Worm (Caenorhabditis elegans) whole organism, mixed stage, embryonic: ENCODE measurements around the gene ssq-1.
A peak's percentile ranks its signal among the peaks of the same experiment; 100 is the strongest.

Experiments used
- bed-3 ChIP-seq: fragments of 200-800 bp; sonication (Bioruptor generic); optimal IDR thresholded peaks from 3 replicates; lab custom pipeline; 2018; ENCODE audit warnings: mild to moderate bottlenecking, missing genetic modification characterization, moderate library complexity, missing compliant biosample characterization
- ceh-39 ChIP-seq: fragments of 150-350 bp; optimal IDR thresholded peaks from 2 replicates; lab custom pipeline; 2014; ENCODE audit warnings: missing biosample characterization, missing genetic modification characterization
- ceh-83 ChIP-seq: fragments of 200-800 bp; sonication (Bioruptor generic); optimal IDR thresholded peaks from 2 replicates; lab custom pipeline; 2018; ENCODE audit warnings: mild to moderate bottlenecking, missing genetic modification characterization, missing compliant biosample characterization
- ces-1 ChIP-seq: fragments of 150-350 bp; optimal IDR thresholded peaks from 2 replicates; lab custom pipeline; 2014; ENCODE audit warnings: missing biosample characterization, missing genetic modification reagents, missing genetic modification characterization
- elt-1 ChIP-seq: sonication (generic microtip); optimal IDR thresholded peaks from 2 replicates; lab custom pipeline; 2017; ENCODE audit warnings: missing genetic modification characterization, mild to moderate bottlenecking, missing compliant biosample characterization, antibody characterized with exemption, moderate library complexity, borderline replicate concordance; ENCODE audit not compliant: insufficient read depth
- hlh-1 ChIP-seq: fragments of 150-350 bp; optimal IDR thresholded peaks from 2 replicates; lab custom pipeline; 2014; ENCODE audit warnings: missing biosample characterization, missing genetic modification reagents, missing genetic modification characterization
- lin-32 ChIP-seq: fragments of 200-800 bp; sonication (Bioruptor generic); optimal IDR thresholded peaks from 2 replicates; lab custom pipeline; 2018; ENCODE audit warnings: mild to moderate bottlenecking, missing genetic modification characterization, missing compliant biosample characterization
- nhr-2 ChIP-seq: fragments of 150-350 bp; optimal IDR thresholded peaks from 2 replicates; lab custom pipeline; 2014; ENCODE audit warnings: missing biosample characterization, missing genetic modification characterization
- nhr-237 ChIP-seq: fragments of 150-350 bp; optimal IDR thresholded peaks from 2 replicates; lab custom pipeline; 2014; ENCODE audit warnings: missing biosample characterization, missing genetic modification characterization
- nhr-28 ChIP-seq: fragments of 150-350 bp; optimal IDR thresholded peaks from 2 replicates; lab custom pipeline; 2014; ENCODE audit warnings: missing biosample characterization, missing genetic modification characterization
- pha-4 ChIP-seq: fragments of 150-350 bp; optimal IDR thresholded peaks from 2 replicates; lab custom pipeline; 2018; ENCODE audit warnings: missing biosample characterization, missing genetic modification reagents, missing genetic modification characterization
- sptf-1 ChIP-seq: sonication (generic microtip); optimal IDR thresholded peaks from 2 replicates; lab custom pipeline; 2017; ENCODE audit warnings: mild to moderate bottlenecking, missing genetic modification characterization, moderate library complexity, missing compliant biosample characterization
- tbx-8 ChIP-seq: fragments of 200-800 bp; sonication (Bioruptor generic); optimal IDR thresholded peaks from 2 replicates; lab custom pipeline; 2018; ENCODE audit warnings: mild to moderate bottlenecking, missing genetic modification characterization, moderate library complexity, missing compliant biosample characterization
- unc-120 ChIP-seq: sonication (generic microtip); optimal IDR thresholded peaks from 2 replicates; lab custom pipeline; 2017; ENCODE audit warnings: missing genetic modification characterization, missing compliant biosample characterization; ENCODE audit not compliant: poor library complexity, severe bottlenecking
- unc-62 ChIP-seq: fragments of 150-350 bp; optimal IDR thresholded peaks from 2 replicates; lab custom pipeline; 2014; ENCODE audit warnings: missing biosample characterization, missing genetic modification reagents, missing genetic modification characterization
- ztf-11 ChIP-seq: fragments of 150-350 bp; optimal IDR thresholded peaks from 2 replicates; lab custom pipeline; 2014; ENCODE audit warnings: missing biosample characterization, missing genetic modification characterization

Gene ssq-1

ce11 chrIV:9898712-9899111 is 46.4 kb downstream of the ssq-1 start, which contains the start of gene tbc-3:
tbc-3 (plus strand) TSS chrIV:9899012.
- no peak for TF ChIP-seq ztf-11 (tag; lab: Kevin White, UChicago)
- no peak for TF ChIP-seq nhr-28 (tag; lab: Kevin White, UChicago)
- TF ChIP-seq bed-3 (GFP tag; lab: Kevin White, UChicago) = no peak
- no peak for TF ChIP-seq unc-62 (GFP tag; lab: Kevin White, UChicago)
- TF ChIP-seq nhr-2 (tag; lab: Kevin White, UChicago) = no peak
- TF ChIP-seq tbx-8 (GFP tag; lab: Kevin White, UChicago) = no peak
- TF ChIP-seq nhr-237 (tag; lab: Kevin White, UChicago) = no peak
- no peak for TF ChIP-seq elt-1 (tag; lab: Kevin White, UChicago)
- no peak for TF ChIP-seq ces-1
- no peak for TF ChIP-seq hlh-1 (tag; lab: Kevin White, UChicago)
- TF ChIP-seq sptf-1 (tag; lab: Kevin White, UChicago) = no peak
- no peak for TF ChIP-seq ceh-39
- no peak for TF ChIP-seq ceh-83 (GFP tag; lab: Kevin White, UChicago)
- TF ChIP-seq pha-4 = no peak
- TF ChIP-seq lin-32 (GFP tag; lab: Kevin White, UChicago) = no peak

- TF ChIP-seq elt-1 (tag; lab: Kevin White, UChicago) (no peak), ces-1 (peak; percentile 93), unc-120 (tag; lab: Kevin White, UChicago) (peak; percentile 3)
Measured at ce11 chrIV:9899227-9899626, 46.9 kb downstream of the ssq-1 start.
